Worm (Caenorhabditis elegans): Measurements from ENCODE around the gene srx-137.

srx-137 gene

ce11 chrV:13833951-13834350 is 28.7 kb upstream of the srx-137 start, which contains the start of gene srx-129:
Gene srx-129, plus strand, starts transcription at chrV:13834251.
- TF ChIP-seq ceh-36 (tag; optimal IDR thresholded peaks at IDR 0.05) (no peak), hmbx-1 (tag; optimal IDR thresholded peaks at IDR 0.05) (no peak), B0310.2 (tag; optimal IDR thresholded peaks at IDR 0.05) (no peak), flt-1 (GFP tag; IDR thresholded peaks at IDR 0.05) (no peak), ceh-13 (GFP tag; optimal IDR thresholded peaks at IDR 0.05) (no peak), ets-7 (tag; optimal IDR thresholded peaks at IDR 0.05) (no peak), hnd-1 (tag; optimal IDR thresholded peaks at IDR 0.05) (no peak), aly-1 (tag; optimal IDR thresholded peaks at IDR 0.05) (no peak)

- TF ChIP-seq ets-7 (tag; optimal IDR thresholded peaks at IDR 0.05) (no peak), hnd-1 (tag; optimal IDR thresholded peaks at IDR 0.05) (no peak), F13C5.2 (tag; optimal IDR thresholded peaks at IDR 0.05) (no peak), tra-4 (tag; optimal IDR thresholded peaks at IDR 0.05) (no peak), B0310.2 (tag; optimal IDR thresholded peaks at IDR 0.05) (no peak), hmg-4 (GFP tag; optimal IDR thresholded peaks at IDR 0.05) (no peak), hmbx-1 (tag; optimal IDR thresholded peaks at IDR 0.05) (no peak)
These were observed 25.4 kb upstream of the srx-137 start, which contains the start of gene srx-128 for ce11 chrV:13837173-13837572. Gene srx-128, plus strand, starts transcription at chrV:13837473.

ce11 chrV:13839433-13839832 is 23.2 kb upstream of the srx-137 start, which contains the start of gene F55B12.10:
Gene F55B12.10, plus strand, starts transcription at chrV:13839733.
- TF ChIP-seq sea-1 (GFP tag; conservative IDR thresholded peaks at IDR 0.05): no peak
- no peak for TF ChIP-seq ama-1 (optimal IDR thresholded peaks at IDR 0.05)
- TF ChIP-seq ceh-36 (tag; optimal IDR thresholded peaks at IDR 0.05): no peak
- TF ChIP-seq aly-1 (tag; optimal IDR thresholded peaks at IDR 0.05): no peak
- no peak for TF ChIP-seq hmg-4 (GFP tag; optimal IDR thresholded peaks at IDR 0.05)
- TF ChIP-seq tbx-11 (GFP tag; IDR thresholded peaks at IDR 0.05): no peak
- TF ChIP-seq ets-7 (tag; optimal IDR thresholded peaks at IDR 0.05): no peak
- no peak for TF ChIP-seq ceh-13 (GFP tag; optimal IDR thresholded peaks at IDR 0.05)
- TF ChIP-seq hnd-1 (tag; optimal IDR thresholded peaks at IDR 0.05): no peak
- no peak for TF ChIP-seq tbx-37 (GFP tag; conservative IDR thresholded peaks at IDR 0.05)
- TF ChIP-seq scrt-1 (GFP tag; IDR thresholded peaks at IDR 0.05): no peak
- TF ChIP-seq hmbx-1 (tag; optimal IDR thresholded peaks at IDR 0.05): no peak
- no peak for TF ChIP-seq F13C5.2 (tag; optimal IDR thresholded peaks at IDR 0.05)
- no peak for TF ChIP-seq pes-1 (GFP tag; IDR thresholded peaks at IDR 0.05)

DNA sequence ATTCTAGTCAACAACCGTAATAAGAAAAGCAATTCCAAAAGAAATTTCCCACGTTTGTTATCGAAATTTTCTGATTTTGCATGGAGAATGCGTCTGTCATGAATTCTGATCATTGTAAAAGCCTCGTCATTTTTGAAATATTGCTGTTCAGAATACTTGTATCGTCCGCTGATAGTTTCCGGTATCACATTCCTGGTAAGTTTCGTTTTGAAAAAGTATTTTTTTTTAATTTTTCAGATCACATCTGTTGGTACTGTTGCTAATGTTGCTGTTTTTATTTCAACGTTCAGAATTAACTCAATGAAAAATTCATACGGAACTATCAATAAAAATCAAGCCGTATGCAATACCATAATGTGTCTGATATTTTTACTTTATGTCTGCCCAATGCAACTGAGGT is 21.7 kb upstream of the srx-137 start, which contains the start of gene srx-17:
srx-17 (plus strand) TSS at position 301 of the 400 bp plus-strand sequence.
- TF ChIP-seq tra-4 (tag; optimal IDR thresholded peaks at IDR 0.05) (no peak), hmbx-1 (tag; optimal IDR thresholded peaks at IDR 0.05) (no peak), ets-7 (tag; optimal IDR thresholded peaks at IDR 0.05) (no peak), F13C5.2 (tag; optimal IDR thresholded peaks at IDR 0.05) (no peak), aly-1 (tag; optimal IDR thresholded peaks at IDR 0.05) (no peak), hmg-4 (GFP tag; optimal IDR thresholded peaks at IDR 0.05) (no peak), ceh-36 (tag; optimal IDR thresholded peaks at IDR 0.05) (no peak), ama-1 (optimal IDR thresholded peaks at IDR 0.05) (no peak), tbx-11 (GFP tag; IDR thresholded peaks at IDR 0.05) (no peak), B0310.2 (tag; optimal IDR thresholded peaks at IDR 0.05) (no peak), pes-1 (GFP tag; IDR thresholded peaks at IDR 0.05) (no peak), sea-1 (GFP tag; conservative IDR thresholded peaks at IDR 0.05) (no peak), scrt-1 (GFP tag; IDR thresholded peaks at IDR 0.05) (no peak), ceh-13 (GFP tag; optimal IDR thresholded peaks at IDR 0.05) (no peak), hnd-1 (tag; optimal IDR thresholded peaks at IDR 0.05) (no peak), flt-1 (GFP tag; IDR thresholded peaks at IDR 0.05) (no peak), tbx-37 (GFP tag; conservative IDR thresholded peaks at IDR 0.05) (no peak)

DNA sequence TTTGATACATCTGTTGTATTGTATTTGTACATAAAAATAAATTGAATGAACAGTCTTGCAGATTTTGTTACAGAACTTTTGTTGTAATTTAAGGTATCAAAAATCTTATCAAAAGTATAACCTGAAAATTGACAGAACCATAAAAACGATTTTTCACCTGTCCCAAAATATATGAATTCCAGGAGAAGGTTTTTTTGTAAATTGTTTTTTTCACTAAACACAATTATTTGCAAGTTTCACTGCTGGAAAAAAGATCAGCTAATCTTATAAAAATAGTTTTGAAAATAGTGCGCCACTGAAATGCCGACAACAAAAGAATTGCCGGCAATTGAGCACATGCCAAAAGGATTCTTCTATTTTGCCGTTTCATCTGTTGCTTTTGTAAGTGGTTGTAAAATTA is 19.5 kb upstream of the srx-137 start, which contains the start of gene srx-130:
srx-130 (plus strand) TSS at position 301 of the 400 bp plus-strand sequence.
- TF ChIP-seq hmbx-1 (tag; optimal IDR thresholded peaks at IDR 0.05) (no peak), flt-1 (GFP tag; IDR thresholded peaks at IDR 0.05) (no peak)

DNA sequence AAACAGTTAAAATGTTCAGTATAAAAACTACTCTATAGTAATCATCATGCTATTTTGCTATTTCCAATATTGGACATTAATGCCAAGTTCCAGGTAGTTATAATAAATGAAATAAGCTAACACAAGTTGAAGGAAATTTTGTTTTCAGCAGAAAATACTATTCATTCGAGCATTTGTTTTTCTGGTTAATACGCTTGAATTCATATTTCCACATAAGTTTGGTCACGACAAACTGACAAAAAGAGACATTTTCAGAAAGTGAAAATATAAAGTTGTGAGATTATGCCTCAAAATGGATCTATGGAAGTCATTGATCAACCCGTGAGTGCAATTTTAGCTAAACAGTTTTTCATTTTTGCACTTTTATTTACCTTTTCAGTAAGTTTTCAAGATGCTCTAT is 17.5 kb upstream of the srx-137 start, which contains the start of gene srx-131:
srx-131 (plus strand) TSS at position 301 of the 400 bp plus-strand sequence.
- TF ChIP-seq pes-1 (GFP tag; IDR thresholded peaks at IDR 0.05) (no peak), ama-1 (optimal IDR thresholded peaks at IDR 0.05) (no peak), hnd-1 (tag; optimal IDR thresholded peaks at IDR 0.05) (no peak), ceh-13 (GFP tag; optimal IDR thresholded peaks at IDR 0.05) (no peak), tra-4 (tag; optimal IDR thresholded peaks at IDR 0.05) (no peak), hmg-4 (GFP tag; optimal IDR thresholded peaks at IDR 0.05) (no peak), flt-1 (GFP tag; IDR thresholded peaks at IDR 0.05) (no peak), F13C5.2 (tag; optimal IDR thresholded peaks at IDR 0.05) (no peak)

DNA sequence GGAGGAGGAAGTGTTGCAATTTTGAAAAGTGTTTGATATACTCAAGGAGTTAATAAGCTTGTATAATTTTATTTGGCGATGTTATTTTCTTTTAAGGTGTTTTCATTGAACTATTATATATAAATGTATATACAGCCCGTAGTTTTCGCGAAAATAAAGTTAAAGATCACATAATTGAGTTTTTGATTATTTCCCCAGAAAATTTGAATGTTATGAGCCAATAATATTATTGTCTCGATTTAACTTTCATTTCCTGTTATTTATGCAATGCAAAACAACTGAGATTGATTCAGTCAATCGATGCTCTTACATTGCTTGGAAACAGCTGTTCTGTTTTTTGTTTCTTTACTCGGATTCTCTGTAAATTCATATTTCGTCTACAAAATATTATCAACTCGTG is 14.2 kb upstream of the srx-137 start, which contains the start of gene srx-133:
srx-133 (plus strand) TSS at position 301 of the 400 bp plus-strand sequence.
- no peak for TF ChIP-seq ets-7 (tag; optimal IDR thresholded peaks at IDR 0.05)
- no peak for TF ChIP-seq aly-1 (tag; optimal IDR thresholded peaks at IDR 0.05)
- TF ChIP-seq sea-1 (GFP tag; conservative IDR thresholded peaks at IDR 0.05): no peak
- no peak for TF ChIP-seq B0310.2 (tag; optimal IDR thresholded peaks at IDR 0.05)
- no peak for TF ChIP-seq tra-4 (tag; optimal IDR thresholded peaks at IDR 0.05)
- TF ChIP-seq pes-1 (GFP tag; IDR thresholded peaks at IDR 0.05): no peak
- no peak for TF ChIP-seq tbx-37 (GFP tag; conservative IDR thresholded peaks at IDR 0.05)
- TF ChIP-seq scrt-1 (GFP tag; IDR thresholded peaks at IDR 0.05): no peak
- no peak for TF ChIP-seq ceh-36 (tag; optimal IDR thresholded peaks at IDR 0.05)
- no peak for TF ChIP-seq hmg-4 (GFP tag; optimal IDR thresholded peaks at IDR 0.05)
- no peak for TF ChIP-seq hnd-1 (tag; optimal IDR thresholded peaks at IDR 0.05)
- TF ChIP-seq hmbx-1 (tag; optimal IDR thresholded peaks at IDR 0.05): no peak
- no peak for TF ChIP-seq ama-1 (optimal IDR thresholded peaks at IDR 0.05)
- no peak for TF ChIP-seq F13C5.2 (tag; optimal IDR thresholded peaks at IDR 0.05)
- TF ChIP-seq tbx-11 (GFP tag; IDR thresholded peaks at IDR 0.05): no peak

DNA sequence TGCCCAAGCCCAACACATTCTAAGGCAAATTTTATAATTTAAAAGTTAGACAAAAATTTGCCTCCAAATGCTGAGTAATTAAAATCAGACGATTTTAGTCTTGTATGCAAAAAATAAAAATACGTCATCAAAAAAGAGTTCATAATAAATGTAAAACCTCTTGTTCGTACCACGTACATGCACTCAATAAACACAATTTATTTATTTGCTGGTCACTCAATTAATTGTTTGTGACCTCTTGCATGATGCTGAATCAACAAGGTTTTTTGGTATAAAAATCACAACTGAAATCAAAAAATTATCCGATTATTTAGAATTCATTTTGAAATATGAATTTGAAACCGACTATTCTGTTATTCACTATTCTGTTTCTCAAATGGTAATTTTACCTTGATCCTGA is 12.4 kb upstream of the srx-137 start, which contains the start of gene hpx-2:
hpx-2 (plus strand) TSS at position 301 of the 400 bp plus-strand sequence.
- TF ChIP-seq scrt-1 (GFP tag; IDR thresholded peaks at IDR 0.05) (no peak), hmbx-1 (tag; optimal IDR thresholded peaks at IDR 0.05) (no peak), tbx-11 (GFP tag; IDR thresholded peaks at IDR 0.05) (no peak), tra-4 (tag; optimal IDR thresholded peaks at IDR 0.05) (no peak), sea-1 (GFP tag; conservative IDR thresholded peaks at IDR 0.05) (no peak)
